Worm (Caenorhabditis elegans): ENCODE data around the gene C14E2.1.

ce11 chrX:1857777-1858176 is 31.5 kb downstream of the C14E2.1 start:
- no peak for TF ChIP-seq F52B5.7 (tag; optimal IDR thresholded peaks at IDR 0.05)
- no peak for TF ChIP-seq unc-130 (GFP tag; optimal IDR thresholded peaks at IDR 0.05)
- no peak for TF ChIP-seq nhr-27 (tag; optimal IDR thresholded peaks at IDR 0.05)
- TF ChIP-seq athp-1 (tag; optimal IDR thresholded peaks at IDR 0.05): no peak
- no peak for TF ChIP-seq ama-1 (optimal IDR thresholded peaks at IDR 0.05)
- TF ChIP-seq ama-1 (GFP tag; optimal IDR thresholded peaks at IDR 0.05): no peak
- TF ChIP-seq ztf-25 (GFP tag; IDR thresholded peaks at IDR 0.05): no peak
- TF ChIP-seq let-526 (GFP tag; IDR thresholded peaks at IDR 0.05): no peak
- no peak for TF ChIP-seq lsy-27 (tag; optimal IDR thresholded peaks at IDR 0.05; ENCODE audit: borderline replicate concordance, insufficient read depth)
- no peak for TF ChIP-seq snpc-4 (GFP tag; optimal IDR thresholded peaks at IDR 0.05)
- TF ChIP-seq snpc-4 (tag; optimal IDR thresholded peaks at IDR 0.05): no peak
- TF ChIP-seq atf-7 (tag; optimal IDR thresholded peaks at IDR 0.05): no peak
- no peak for TF ChIP-seq ceh-100 (GFP tag; IDR thresholded peaks at IDR 0.05)
- no peak for TF ChIP-seq pha-4 (tag; optimal IDR thresholded peaks at IDR 0.05)
